Worm (Caenorhabditis elegans) whole organism, young adult: ENCODE measurements around the gene F11E6.9.

ENCODE experiments used
- F23B12.7 ChIP-seq: sonication (generic microtip); optimal IDR thresholded peaks from 2 replicates; lab custom pipeline; 2017; ENCODE audit warnings: missing genetic modification characterization, mild to moderate bottlenecking, missing compliant biosample characterization, antibody characterized with exemption, moderate library complexity; ENCODE audit not compliant: insufficient read depth
- F39B2.1 ChIP-seq: fragments of 200-800 bp; sonication (Bioruptor generic); IDR thresholded peaks from 2 replicates; pipeline ENCODE4 v1.3.6; 2022; ENCODE audit warnings: missing genetic modification reagents, missing genetic modification characterization, missing compliant biosample characterization
- F49E8.2 ChIP-seq: sonication (generic microtip); optimal IDR thresholded peaks from 3 replicates; lab custom pipeline; 2017; ENCODE audit warnings: missing genetic modification characterization, mild to moderate bottlenecking, missing compliant biosample characterization, antibody characterized with exemption, moderate library complexity; ENCODE audit not compliant: insufficient read depth
- F52B5.7 ChIP-seq: sonication (generic microtip); optimal IDR thresholded peaks from 2 replicates; lab custom pipeline; 2016; ENCODE audit warnings: mild to moderate bottlenecking, missing genetic modification characterization, missing compliant biosample characterization
- K12H6.12 ChIP-seq: fragments of 200-800 bp; sonication (Bioruptor generic); optimal IDR thresholded peaks from 2 replicates; lab custom pipeline; 2018; ENCODE audit warnings: mild to moderate bottlenecking, missing genetic modification characterization, missing compliant biosample characterization
- Y95B8A.8 ChIP-seq: fragments of 200-800 bp; sonication (Bioruptor generic); IDR thresholded peaks from 2 replicates; pipeline ENCODE4 v1.3.6; 2022; ENCODE audit warnings: missing genetic modification reagents, missing genetic modification characterization, missing compliant biosample characterization
- ZK185.1 ChIP-seq: sonication (generic microtip); optimal IDR thresholded peaks from 2 replicates; lab custom pipeline; 2016; ENCODE audit warnings: mild to moderate bottlenecking, missing genetic modification characterization, missing compliant biosample characterization; ENCODE audit not compliant: poor library complexity, severe bottlenecking
- attf-6 ChIP-seq: fragments of 200-800 bp; sonication (Bioruptor generic); IDR thresholded peaks from 2 replicates; pipeline ENCODE4 v1.3.6; 2022; ENCODE audit warnings: missing genetic modification reagents, missing genetic modification characterization, missing compliant biosample characterization
- ceh-40 ChIP-seq: fragments of 200-800 bp; sonication (Bioruptor generic); IDR thresholded peaks from 2 replicates; pipeline ENCODE4 v1.3.6; 2022; ENCODE audit warnings: missing genetic modification characterization, missing compliant biosample characterization
- ceh-91 ChIP-seq: fragments of 200-800 bp; sonication (Bioruptor generic); IDR thresholded peaks from 2 replicates; pipeline ENCODE4 v1.3.6; 2022; ENCODE audit warnings: missing genetic modification reagents, missing genetic modification characterization, missing compliant biosample characterization
- dpff-1 ChIP-seq: sonication (generic microtip); optimal IDR thresholded peaks from 2 replicates; lab custom pipeline; 2017; ENCODE audit warnings: mild to moderate bottlenecking, missing genetic modification characterization, missing compliant biosample characterization
- ekl-4 ChIP-seq: fragments of 200-800 bp; sonication (Bioruptor generic); IDR thresholded peaks from 2 replicates; pipeline ENCODE4 v1.3.6; 2022; ENCODE audit warnings: missing genetic modification reagents, missing genetic modification characterization, missing compliant biosample characterization
- fkh-3 ChIP-seq: sonication (generic microtip); optimal IDR thresholded peaks from 2 replicates; lab custom pipeline; 2016; ENCODE audit warnings: mild to moderate bottlenecking, missing genetic modification characterization, missing compliant biosample characterization
- gei-17 ChIP-seq: fragments of 200-800 bp; sonication (Bioruptor generic); optimal IDR thresholded peaks from 2 replicates; lab custom pipeline; 2018; ENCODE audit warnings: mild to moderate bottlenecking, missing genetic modification characterization, missing compliant biosample characterization
- him-1 ChIP-seq: sonication (generic microtip); optimal IDR thresholded peaks from 2 replicates; lab custom pipeline; 2016; ENCODE audit warnings: missing genotype, missing genetic modification reagents, missing genetic modification characterization, missing compliant biosample characterization
- hlh-12 ChIP-seq: sonication (generic microtip); optimal IDR thresholded peaks from 2 replicates; lab custom pipeline; 2016; ENCODE audit warnings: missing genetic modification characterization, missing compliant biosample characterization
- hlh-26 ChIP-seq: fragments of 200-800 bp; sonication (Bioruptor generic); conservative IDR thresholded peaks from 2 replicates; pipeline ENCODE4 v1.3.6; 2022; ENCODE audit warnings: missing genetic modification reagents, missing genetic modification characterization, missing compliant biosample characterization
- let-526 ChIP-seq: fragments of 200-800 bp; sonication (Bioruptor generic); IDR thresholded peaks from 2 replicates; pipeline ENCODE4 v1.3.6; 2022; ENCODE audit warnings: missing genetic modification reagents, missing genetic modification characterization, missing compliant biosample characterization
- lin-54 ChIP-seq: fragments of 200-800 bp; sonication (Bioruptor generic); optimal IDR thresholded peaks from 2 replicates; lab custom pipeline; 2018; ENCODE audit warnings: mild to moderate bottlenecking, missing genetic modification characterization, missing compliant biosample characterization
- lsy-27 ChIP-seq: sonication (generic microtip); optimal IDR thresholded peaks from 2 replicates; lab custom pipeline; 2017; ENCODE audit warnings: missing genetic modification characterization, mild to moderate bottlenecking, missing compliant biosample characterization, antibody characterized with exemption, missing genotype, borderline replicate concordance; ENCODE audit not compliant: insufficient read depth
- mcd-1 ChIP-seq: fragments of 200-800 bp; sonication (Bioruptor generic); IDR thresholded peaks from 2 replicates; pipeline ENCODE4 v1.3.6; 2022; ENCODE audit warnings: missing genetic modification reagents, missing genetic modification characterization, missing compliant biosample characterization
- nfya-2 ChIP-seq: fragments of 200-800 bp; sonication (Bioruptor generic); IDR thresholded peaks from 2 replicates; pipeline ENCODE4 v1.3.6; 2022; ENCODE audit warnings: missing genetic modification reagents, missing genetic modification characterization, missing compliant biosample characterization
- nhr-179 ChIP-seq: sonication (generic microtip); optimal IDR thresholded peaks from 2 replicates; lab custom pipeline; 2016; ENCODE audit warnings: mild to moderate bottlenecking, missing genetic modification characterization, missing compliant biosample characterization
- pha-4 ChIP-seq: fragments of 150-350 bp; sonication (generic microtip); optimal IDR thresholded peaks from 2 replicates; lab custom pipeline; 2014; ENCODE audit warnings: missing biosample characterization, missing genetic modification reagents, missing genetic modification characterization
- rec-8 ChIP-seq, 2 experiments: sonication (generic microtip); optimal IDR thresholded peaks; 2 replicates each; lab custom pipeline; 2016; ENCODE audit warnings: mild to moderate bottlenecking in 2 of 2, missing genetic modification characterization in 2 of 2, missing genetic modification reagents in 2 of 2, missing genotype in 2 of 2, missing biosample characterization in 1 of 2, missing compliant biosample characterization in 1 of 2, moderate library complexity in 1 of 2
- repo-1 ChIP-seq: sonication (generic microtip); optimal IDR thresholded peaks from 2 replicates; lab custom pipeline; 2017; ENCODE audit warnings: mild to moderate bottlenecking, missing genetic modification characterization, missing compliant biosample characterization
- snpc-1.3 ChIP-seq: sonication (generic microtip); optimal IDR thresholded peaks from 2 replicates; lab custom pipeline; 2017; ENCODE audit warnings: missing genetic modification characterization, mild to moderate bottlenecking, missing compliant biosample characterization, antibody characterized with exemption, moderate library complexity, missing genotype, missing genetic modification reagents; ENCODE audit not compliant: insufficient read depth
- somi-1 ChIP-seq: fragments of 200-800 bp; sonication (Bioruptor generic); optimal IDR thresholded peaks from 2 replicates; lab custom pipeline; 2018; ENCODE audit warnings: mild to moderate bottlenecking, missing genetic modification characterization, missing compliant biosample characterization
- tbp1 ChIP-seq: fragments of 200-800 bp; sonication (Bioruptor generic); optimal IDR thresholded peaks from 2 replicates; lab custom pipeline; 2018; ENCODE audit warnings: mild to moderate bottlenecking, missing genetic modification characterization, missing compliant biosample characterization
- tbx-9 ChIP-seq: sonication (generic microtip); optimal IDR thresholded peaks from 2 replicates; lab custom pipeline; 2016; ENCODE audit warnings: borderline replicate concordance, missing genetic modification characterization, inconsistent platforms, missing compliant biosample characterization
- unc-62 ChIP-seq: fragments of 150-350 bp; optimal IDR thresholded peaks from 2 replicates; lab custom pipeline; 2014; ENCODE audit warnings: missing biosample characterization, missing genetic modification reagents, missing genetic modification characterization
- zfh-2 ChIP-seq: fragments of 200-800 bp; sonication (Bioruptor generic); conservative IDR thresholded peaks from 2 replicates; pipeline ENCODE4 v1.3.6; 2022; ENCODE audit warnings: missing genetic modification reagents, missing genetic modification characterization, missing compliant biosample characterization
- ztf-3 ChIP-seq: fragments of 200-800 bp; sonication (Bioruptor generic); optimal IDR thresholded peaks from 2 replicates; lab custom pipeline; 2018; ENCODE audit warnings: mild to moderate bottlenecking, missing genetic modification characterization, missing compliant biosample characterization
- ztf-6 ChIP-seq: fragments of 200-800 bp; sonication (Bioruptor generic); IDR thresholded peaks from 2 replicates; pipeline ENCODE4 v1.3.6; 2022; ENCODE audit warnings: missing genetic modification reagents, missing genetic modification characterization, missing compliant biosample characterization

Gene F11E6.9

ce11 chrIV:17461222-17461707, 13.9 kb downstream of the F11E6.9 start, which contains the start of gene rif-1.1 (continued):
- TF ChIP-seq ztf-6 (GFP tag; lab: Robert Waterston, UW) (no peak), K12H6.12 (tag; lab: Kevin White, UChicago) (no peak), F39B2.1 (GFP tag; lab: Robert Waterston, UW) (no peak), fkh-3 (tag; lab: Kevin White, UChicago) (no peak), nhr-179 (tag; lab: Kevin White, UChicago) (no peak), nfya-2 (GFP tag; lab: Robert Waterston, UW) (no peak), ZK185.1 (tag; lab: Kevin White, UChicago) (peak; percentile 8), F23B12.7 (no peak), somi-1 (GFP tag; lab: Kevin White, UChicago) (no peak), ceh-91 (GFP tag; lab: Robert Waterston, UW) (peak; percentile 84)

DNA sequence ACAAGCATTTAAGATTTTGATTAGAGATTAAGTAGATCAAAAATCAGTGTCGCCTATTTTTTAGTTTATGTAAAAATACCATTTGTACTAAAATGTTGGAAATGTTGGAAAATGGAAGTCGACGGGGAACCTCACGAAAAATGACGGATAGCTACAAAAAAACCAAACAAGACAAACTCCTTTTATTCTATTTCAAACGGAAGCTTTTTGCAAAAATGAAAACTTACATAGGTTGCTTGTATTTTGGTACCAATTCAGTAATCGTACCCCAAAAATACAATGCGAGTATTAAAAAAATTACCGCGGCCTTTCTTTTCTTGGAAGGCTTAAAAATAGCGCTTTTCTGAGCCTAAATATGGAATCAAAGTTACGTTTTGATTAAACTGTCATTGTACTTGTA, 21.1 kb downstream of the F11E6.9 start:
- TF ChIP-seq Y95B8A.8 (GFP tag; lab: Robert Waterston, UW), result no peak
- no peak for TF ChIP-seq unc-62
- TF ChIP-seq pha-4 (tag; lab: Kevin White, UChicago), result no peak
- TF ChIP-seq hlh-26 (GFP tag; lab: Robert Waterston, UW), result no peak
- no peak for TF ChIP-seq him-1 (tag; lab: Kevin White, UChicago)
- no peak for TF ChIP-seq attf-6 (GFP tag; lab: Robert Waterston, UW)
- TF ChIP-seq lsy-27 (tag; lab: Kevin White, UChicago), result no peak
- no peak for TF ChIP-seq let-526 (GFP tag; lab: Robert Waterston, UW)
- TF ChIP-seq zfh-2, result no peak
- TF ChIP-seq F52B5.7 (tag; lab: Kevin White, UChicago), result no peak
- no peak for TF ChIP-seq ekl-4
- no peak for TF ChIP-seq ztf-3 (GFP tag; lab: Kevin White, UChicago)
- TF ChIP-seq, all 124 proteins: peak for 0

DNA sequence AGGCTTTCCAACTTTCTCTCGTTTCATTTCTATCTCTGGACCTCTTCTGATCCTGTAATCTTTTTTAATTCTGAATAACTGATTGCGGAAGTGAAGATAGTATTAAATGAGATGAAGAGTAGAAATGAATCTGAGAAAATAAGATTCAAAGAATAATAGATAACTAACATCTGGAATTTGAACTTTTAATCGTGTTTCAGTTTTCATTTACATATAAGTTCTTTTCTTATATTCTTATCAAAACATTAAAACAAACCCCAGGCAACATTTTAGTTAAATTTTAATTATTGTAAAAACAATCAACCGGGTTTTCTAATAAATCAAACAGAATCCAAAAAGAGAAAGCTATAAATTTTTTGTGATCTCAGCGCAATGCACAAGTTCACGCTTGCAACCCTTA, 21.9 kb downstream of the F11E6.9 start:
- TF ChIP-seq tbp1 (no peak), lin-54 (GFP tag; lab: Kevin White, UChicago) (no peak), gei-17 (GFP tag; lab: Kevin White, UChicago) (no peak), ztf-3 (GFP tag; lab: Kevin White, UChicago) (no peak), dpff-1 (no peak), rec-8 (tag; optimal IDR thresholded peaks at IDR 0.05; lab: Kevin White, UChicago) (no peak), attf-6 (GFP tag; lab: Robert Waterston, UW) (no peak), tbx-9 (tag; lab: Kevin White, UChicago) (no peak)

DNA sequence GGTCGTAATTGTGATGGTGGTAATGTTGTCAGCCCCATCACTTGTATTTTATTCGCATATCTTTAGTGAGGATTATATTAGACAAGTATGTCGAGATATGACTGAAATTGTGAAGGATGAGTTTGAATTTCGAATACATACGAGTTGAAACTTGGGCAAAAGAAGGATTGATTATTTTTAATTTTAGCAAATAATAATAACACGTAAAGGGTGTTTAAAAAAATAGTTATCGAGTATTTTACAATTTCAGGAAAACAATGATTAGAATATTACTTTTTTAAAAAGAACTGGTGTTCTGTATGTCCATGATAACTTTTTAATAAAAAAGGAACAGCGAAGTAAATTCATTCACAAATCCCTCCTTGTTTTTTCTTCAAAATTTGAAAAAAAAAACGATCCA, 24.7 kb downstream of the F11E6.9 start, which contains the start of gene F11E6.8:
Gene F11E6.8 (minus strand): TSS at position 101 of the 400 bp plus-strand sequence.
- TF ChIP-seq repo-1 (tag; lab: Kevin White, UChicago) (no peak), F49E8.2 (no peak), ceh-40 (no peak), mcd-1 (GFP tag; lab: Robert Waterston, UW) (no peak), snpc-1.3 (tag; lab: Kevin White, UChicago) (no peak), hlh-12 (tag; lab: Kevin White, UChicago) (no peak)
